Fruit fly (Drosophila melanogaster): ENCODE data around the gene sl.

Gene sl

dm6 chrX:16391397-16391796, 41.3 kb downstream of the sl start, which contains the start of the genes TH1 and mei-41 (continued):
- no peak for TF ChIP-seq Met (GFP tag; optimal IDR thresholded peaks at IDR 0.05)
- no peak for TF ChIP-seq fkh (GFP tag; optimal IDR thresholded peaks at IDR 0.05)
- TF ChIP-seq Ets96B (tag; optimal IDR thresholded peaks at IDR 0.05), result no peak
- TF ChIP-seq Eip93F (GFP tag; optimal IDR thresholded peaks at IDR 0.05), result peak; percentile 49
- peak; percentile 70 for TF ChIP-seq CG11902 (GFP tag; optimal IDR thresholded peaks at IDR 0.05)
- TF ChIP-seq CG9139 (GFP tag; optimal IDR thresholded peaks at IDR 0.05), result no peak
- TF ChIP-seq topi (GFP tag; optimal IDR thresholded peaks at IDR 0.05), result no peak
- TF ChIP-seq Gug (GFP tag; IDR thresholded peaks at IDR 0.05), result peak; percentile 93
- TF ChIP-seq Ets21C (GFP tag; optimal IDR thresholded peaks at IDR 0.05), result no peak
- peak; percentile 80 for TF ChIP-seq esn (GFP tag; optimal IDR thresholded peaks at IDR 0.05)
- no peak for TF ChIP-seq CG7368 (GFP tag; optimal IDR thresholded peaks at IDR 0.05)
- no peak for TF ChIP-seq CG10669 (GFP tag; optimal IDR thresholded peaks at IDR 0.05)

dm6 chrX:16403811-16404420, 53.8 kb downstream of the sl start:
- TF ChIP-seq Lpt (GFP tag; optimal IDR thresholded peaks at IDR 0.05) (peak; percentile 62), CG8119 (GFP tag; IDR thresholded peaks at IDR 0.05) (peak; percentile 84), dac (GFP tag; optimal IDR thresholded peaks at IDR 0.05) (peak; percentile 38), CG32006 (GFP tag; optimal IDR thresholded peaks at IDR 0.05) (peak; percentile 79), salr (GFP tag; optimal IDR thresholded peaks at IDR 0.05) (no peak), CG34406 (GFP tag; optimal IDR thresholded peaks at IDR 0.05) (peak; percentile 64), Eip93F (GFP tag; optimal IDR thresholded peaks at IDR 0.05) (peak; percentile 45), OdsH (GFP tag; optimal IDR thresholded peaks at IDR 0.05) (no peak), vri (GFP tag; optimal IDR thresholded peaks at IDR 0.05) (peak; percentile 90), CG6854 (GFP tag; optimal IDR thresholded peaks at IDR 0.05) (no peak), Sox102F (GFP tag; optimal IDR thresholded peaks at IDR 0.05) (peak; percentile 49), CG8632 (GFP tag; optimal IDR thresholded peaks at IDR 0.05) (peak; percentile 66), Gug (GFP tag; IDR thresholded peaks at IDR 0.05) (peak; percentile 75), Ets96B (tag; optimal IDR thresholded peaks at IDR 0.05) (peak; percentile 63), CG6276 (GFP tag; optimal IDR thresholded peaks at IDR 0.05) (no peak), spab (GFP tag; optimal IDR thresholded peaks at IDR 0.05) (no peak), net (GFP tag; optimal IDR thresholded peaks at IDR 0.05) (peak; percentile 73), Sox14 (GFP tag; optimal IDR thresholded peaks at IDR 0.05) (no peak), Smox (GFP tag; optimal IDR thresholded peaks at IDR 0.05) (no peak), CG1621 (tag; optimal IDR thresholded peaks at IDR 0.05) (no peak), CG11902 (GFP tag; optimal IDR thresholded peaks at IDR 0.05) (peak; percentile 18), svp (GFP tag) (peak; percentile 86), Hr38 (GFP tag; optimal IDR thresholded peaks at IDR 0.05) (no peak), CG9139 (GFP tag; optimal IDR thresholded peaks at IDR 0.05) (no peak), Blimp-1 (GFP tag; optimal IDR thresholded peaks at IDR 0.05) (no peak), dsx (GFP tag; optimal IDR thresholded peaks at IDR 0.05; ENCODE audit: poor library complexity, severe bottlenecking) (no peak), CG6808 (GFP tag; optimal IDR thresholded peaks at IDR 0.05) (no peak), CG6163 (GFP tag; IDR thresholded peaks at IDR 0.05) (peak; percentile 82), CG4318 (GFP tag; optimal IDR thresholded peaks at IDR 0.05) (peak; percentile 38), CG10669 (GFP tag; optimal IDR thresholded peaks at IDR 0.05) (no peak), CG3919 (GFP tag; optimal IDR thresholded peaks at IDR 0.05) (peak; percentile 74), ss (GFP tag; optimal IDR thresholded peaks at IDR 0.05) (no peak), CG10631 (GFP tag; optimal IDR thresholded peaks at IDR 0.05) (peak; percentile 53), fd85E (GFP tag; optimal IDR thresholded peaks at IDR 0.05) (no peak), fd59A (GFP tag; optimal IDR thresholded peaks at IDR 0.05) (no peak), Sox15 (GFP tag; optimal IDR thresholded peaks at IDR 0.05) (peak; percentile 35), CG15336 (GFP tag; IDR thresholded peaks at IDR 0.05) (peak; percentile 90), fkh (GFP tag; optimal IDR thresholded peaks at IDR 0.05) (no peak), Met (GFP tag; optimal IDR thresholded peaks at IDR 0.05) (no peak), CG31627 (GFP tag; optimal IDR thresholded peaks at IDR 0.05) (peak; percentile 46), eg (GFP tag; IDR thresholded peaks at IDR 0.05) (peak; percentile 89), cyc (GFP tag; optimal IDR thresholded peaks at IDR 0.05) (peak; percentile 48), Hr4 (GFP tag; optimal IDR thresholded peaks at IDR 0.05) (peak; percentile 83), esn (GFP tag; optimal IDR thresholded peaks at IDR 0.05) (no peak), achi (GFP tag; optimal IDR thresholded peaks at IDR 0.05) (no peak)

All from whole organism, prepupa.